Fruit fly (Drosophila melanogaster) whole organism, embryonic: ENCODE data around the gene CG13675.
A peak's percentile ranks its signal among the peaks of the same experiment; 100 is the strongest.

Source experiments
- Ada2b ChIP-seq: fragments of 200-800 bp; sonication (Bioruptor generic); IDR thresholded peaks from 2 replicates; pipeline ENCODE4 v1.3.6; 2022; ENCODE audit warnings: missing biosample characterization, missing genetic modification characterization
- BEAF-32 ChIP-seq: fragments of 200-800 bp; sonication (Bioruptor generic); optimal IDR thresholded peaks from 3 replicates; lab custom pipeline; 2017; ENCODE audit warnings: missing biosample characterization, missing genetic modification characterization, mild to moderate bottlenecking, moderate library complexity, missing genetic modification reagents
- Blimp-1 ChIP-seq: fragments of 200-800 bp; sonication (Bioruptor generic); optimal IDR thresholded peaks from 3 replicates; lab custom pipeline; 2018; ENCODE audit warnings: missing biosample characterization, missing genetic modification characterization, mild to moderate bottlenecking, moderate library complexity, missing genetic modification reagents
- CG10321 ChIP-seq: fragments of 200-800 bp; sonication (Bioruptor generic); IDR thresholded peaks from 2 replicates; pipeline ENCODE4 v1.3.6; 2022; ENCODE audit warnings: missing biosample characterization, missing genetic modification characterization
- CG10543 ChIP-seq: fragments of 200-800 bp; sonication (Bioruptor generic); optimal IDR thresholded peaks from 3 replicates; lab custom pipeline; 2017; ENCODE audit warnings: missing biosample characterization, mild to moderate bottlenecking, missing genetic modification characterization, moderate library complexity
- CG11456 ChIP-seq: fragments of 200-800 bp; sonication (Bioruptor generic); IDR thresholded peaks from 3 replicates; pipeline ENCODE4 v1.3.6; 2022; ENCODE audit warnings: missing biosample characterization, missing genetic modification characterization
- CG1233 ChIP-seq: fragments of 200-800 bp; sonication (Bioruptor generic); optimal IDR thresholded peaks from 4 replicates; lab custom pipeline; 2018; ENCODE audit warnings: missing biosample characterization, mild to moderate bottlenecking, missing genetic modification characterization
- CG12942 ChIP-seq: fragments of 200-800 bp; sonication (Bioruptor generic); optimal IDR thresholded peaks from 3 replicates; lab custom pipeline; 2016; ENCODE audit warnings: missing biosample characterization, missing genetic modification characterization
- CG13287 ChIP-seq: fragments of 200-800 bp; sonication (Bioruptor generic); IDR thresholded peaks from 2 replicates; pipeline ENCODE4 v1.3.6; 2022; ENCODE audit warnings: missing biosample characterization, missing genetic modification characterization; ENCODE audit not compliant: partially characterized antibody
- CG14014 ChIP-seq: fragments of 200-800 bp; sonication (Bioruptor generic); IDR thresholded peaks from 2 replicates; pipeline ENCODE4 v1.3.6; 2022; ENCODE audit warnings: missing biosample characterization, missing genetic modification characterization
- CG14860 ChIP-seq: fragments of 200-800 bp; sonication (Bioruptor generic); IDR thresholded peaks from 3 replicates; pipeline ENCODE4 v1.3.6; 2022; ENCODE audit warnings: missing biosample characterization, missing genetic modification characterization; ENCODE audit not compliant: partially characterized antibody
- CG14965 ChIP-seq: fragments of 200-800 bp; sonication (Bioruptor generic); optimal IDR thresholded peaks from 2 replicates; lab custom pipeline; 2016; ENCODE audit warnings: missing biosample characterization, missing genetic modification characterization, borderline replicate concordance
- CG18262 ChIP-seq: fragments of 200-800 bp; optimal IDR thresholded peaks from 3 replicates; lab custom pipeline; 2019; ENCODE audit warnings: missing biosample characterization, mild to moderate bottlenecking, missing genetic modification characterization, moderate library complexity
- CG18619 ChIP-seq: fragments of 200-800 bp; sonication (Bioruptor generic); optimal IDR thresholded peaks from 3 replicates; lab custom pipeline; 2017; ENCODE audit warnings: missing biosample characterization, mild to moderate bottlenecking, missing genetic modification characterization
- CG4424 ChIP-seq: fragments of 200-800 bp; sonication (Bioruptor generic); optimal IDR thresholded peaks from 3 replicates; lab custom pipeline; 2016; ENCODE audit warnings: missing biosample characterization, missing genetic modification characterization
- CG7372 ChIP-seq: fragments of 200-800 bp; sonication (Bioruptor generic); IDR thresholded peaks from 2 replicates; pipeline ENCODE4 v1.3.6; 2022; ENCODE audit warnings: missing biosample characterization, missing genetic modification characterization
- CG9215 ChIP-seq: fragments of 200-800 bp; sonication (Bioruptor generic); IDR thresholded peaks from 2 replicates; pipeline ENCODE4 v1.3.6; 2022; ENCODE audit warnings: missing biosample characterization, missing genetic modification characterization
- CG9437 ChIP-seq: fragments of 200-800 bp; sonication (Bioruptor generic); optimal IDR thresholded peaks from 2 replicates; lab custom pipeline; 2018; ENCODE audit warnings: missing biosample characterization, mild to moderate bottlenecking, missing genetic modification characterization
- Dad ChIP-seq: fragments of 200-800 bp; sonication (Bioruptor generic); optimal IDR thresholded peaks from 3 replicates; lab custom pipeline; 2016; ENCODE audit warnings: missing biosample characterization, missing genetic modification characterization
- Dll ChIP-seq: fragments of 200-800 bp; sonication (Bioruptor generic); IDR thresholded peaks from 4 replicates; pipeline ENCODE4 v1.3.6; 2022; ENCODE audit warnings: missing biosample characterization, missing genetic modification characterization; ENCODE audit not compliant: partially characterized antibody
- Eip74EF ChIP-seq, 2 experiments: fragments of 200-800 bp in 1 of 2; fragments of >200 bp in 1 of 2; sonication (Bioruptor generic) in 1 of 2; optimal IDR thresholded peaks; 2 replicates each; lab custom pipeline; 2017 to 2019; ENCODE audit warnings: missing biosample characterization in 2 of 2, missing genetic modification characterization in 2 of 2, mild to moderate bottlenecking in 1 of 2, moderate library complexity in 1 of 2
- Ets65A ChIP-seq: fragments of 200-800 bp; sonication (Bioruptor generic); peaks from one replicate; lab custom pipeline; 2016; ENCODE audit warnings: missing biosample characterization, missing genetic modification characterization
- Meics ChIP-seq: fragments of 200-800 bp; sonication (Bioruptor generic); optimal IDR thresholded peaks from 2 replicates; lab custom pipeline; 2017; ENCODE audit warnings: missing biosample characterization, mild to moderate bottlenecking, missing genetic modification characterization
- Sox102F ChIP-seq: fragments of 200-800 bp; sonication (Bioruptor generic); optimal IDR thresholded peaks from 2 replicates; lab custom pipeline; 2018; ENCODE audit warnings: missing biosample characterization, mild to moderate bottlenecking, missing genetic modification characterization, moderate library complexity
- Usf ChIP-seq: fragments of 200-800 bp; sonication (Bioruptor generic); optimal IDR thresholded peaks from 2 replicates; lab custom pipeline; 2017; ENCODE audit warnings: missing genotype, missing biosample characterization, missing genetic modification characterization
- bbx ChIP-seq: fragments of 200-800 bp; sonication (Bioruptor generic); IDR thresholded peaks from 2 replicates; pipeline ENCODE4 v1.3.6; 2022; ENCODE audit warnings: missing biosample characterization, missing genetic modification characterization; ENCODE audit not compliant: partially characterized antibody
- bsh ChIP-seq, 2 experiments: fragments of 200-800 bp; sonication (Bioruptor generic); optimal IDR thresholded peaks; 2 replicates each; lab custom pipeline; 2017 to 2018; ENCODE audit warnings: mild to moderate bottlenecking in 2 of 2, missing biosample characterization in 2 of 2, missing genetic modification characterization in 2 of 2, moderate library complexity in 1 of 2
- chm ChIP-seq: fragments of 200-800 bp; sonication (Bioruptor generic); IDR thresholded peaks from 2 replicates; pipeline ENCODE4 v1.3.6; 2022; ENCODE audit warnings: missing biosample characterization, missing genetic modification characterization
- chn ChIP-seq: fragments of 200-800 bp; sonication (Bioruptor generic); optimal IDR thresholded peaks from 2 replicates; lab custom pipeline; 2016; ENCODE audit warnings: missing biosample characterization, missing genetic modification characterization
- croc ChIP-seq: fragments of 200-800 bp; sonication (Bioruptor generic); conservative IDR thresholded peaks from 3 replicates; pipeline ENCODE4 v1.3.6; 2022; ENCODE audit warnings: missing biosample characterization, missing genetic modification characterization
- grau ChIP-seq: fragments of 200-800 bp; optimal IDR thresholded peaks from 3 replicates; lab custom pipeline; 2019; ENCODE audit warnings: missing biosample characterization, mild to moderate bottlenecking, missing genetic modification characterization, moderate library complexity
- lmd ChIP-seq: fragments of 200-800 bp; sonication (Bioruptor generic); IDR thresholded peaks from 2 replicates; pipeline ENCODE4 v1.3.6; 2022; ENCODE audit warnings: missing biosample characterization, missing genetic modification characterization
- onecut ChIP-seq: fragments of 200-800 bp; sonication (Bioruptor generic); IDR thresholded peaks from 2 replicates; pipeline ENCODE4 v1.3.6; 2022; ENCODE audit warnings: missing biosample characterization, missing genetic modification characterization
- peb ChIP-seq: fragments of 200-800 bp; sonication (Bioruptor generic); IDR thresholded peaks from 2 replicates; pipeline ENCODE4 v1.3.6; 2022; ENCODE audit warnings: missing biosample characterization, missing genetic modification characterization
- tll ChIP-seq, 2 experiments: fragments of 200-800 bp in 1 of 2; fragments of >200 bp in 1 of 2; sonication (Bioruptor generic) in 1 of 2; optimal IDR thresholded peaks; 2 replicates each; lab custom pipeline; 2017 to 2019; ENCODE audit warnings: missing biosample characterization in 2 of 2, missing genetic modification characterization in 2 of 2, mild to moderate bottlenecking in 1 of 2, moderate library complexity in 1 of 2
- unc-4 ChIP-seq: fragments of 200-800 bp; sonication (Bioruptor generic); IDR thresholded peaks from 2 replicates; pipeline ENCODE4 v1.3.6; 2022; ENCODE audit warnings: missing biosample characterization, missing genetic modification characterization; ENCODE audit not compliant: partially characterized antibody
- vnd ChIP-seq: fragments of 200-800 bp; sonication (Bioruptor generic); IDR thresholded peaks from 3 replicates; pipeline ENCODE4 v1.3.6; 2022; ENCODE audit warnings: missing biosample characterization, missing genetic modification characterization; ENCODE audit not compliant: partially characterized antibody
- wek ChIP-seq: fragments of 200-800 bp; sonication (Bioruptor generic); optimal IDR thresholded peaks from 3 replicates; lab custom pipeline; 2018; ENCODE audit warnings: missing biosample characterization, mild to moderate bottlenecking, missing genetic modification characterization, moderate library complexity
- zfh1 ChIP-seq: fragments of 200-800 bp; sonication (Bioruptor generic); IDR thresholded peaks from 3 replicates; pipeline ENCODE4 v1.3.6; 2022; ENCODE audit warnings: missing biosample characterization, missing genetic modification characterization

Gene CG13675

dm6 chr3L:8151727-8152199 lies 13.6 kb downstream of the CG13675 start, which contains the start of gene CG13676 (continued):
- no peak for TF ChIP-seq CG11456
- no peak for TF ChIP-seq CG14965 (GFP tag; lab: Kevin White, UChicago)
- TF ChIP-seq bsh (GFP tag; optimal IDR thresholded peaks at IDR 0.05; lab: Kevin White, UChicago), result no peak
- TF ChIP-seq Meics (GFP tag; lab: Kevin White, UChicago), result no peak
- TF ChIP-seq grau (tag; lab: Kevin White, UChicago), result no peak
- TF ChIP-seq CG14014 (GFP tag; lab: Robert Waterston, UW), result no peak
- TF ChIP-seq tll (GFP tag; optimal IDR thresholded peaks at IDR 0.05; lab: Kevin White, UChicago), result no peak
- TF ChIP-seq CG10321 (GFP tag; lab: Robert Waterston, UW), result no peak
- TF ChIP-seq bbx, result no peak
- no peak for TF ChIP-seq CG12942 (GFP tag; lab: Kevin White, UChicago)
- no peak for TF ChIP-seq CG9215 (GFP tag; lab: Robert Waterston, UW)
- no peak for TF ChIP-seq CG9437 (GFP tag; lab: Kevin White, UChicago)
- TF ChIP-seq unc-4 (GFP tag; lab: Robert Waterston, UW), result 0 out of 2 replicates have a peak, but pooled peaks have one; percentile 26
- no peak for TF ChIP-seq wek (GFP tag; lab: Kevin White, UChicago)
- no peak for TF ChIP-seq CG7372 (GFP tag; lab: Robert Waterston, UW)
- TF ChIP-seq CG10543, result peak; percentile 40
- TF ChIP-seq BEAF-32 (GFP tag; lab: Kevin White, UChicago), result no peak
- no peak for TF ChIP-seq Dad (GFP tag; lab: Kevin White, UChicago)
- TF ChIP-seq CG1233, result no peak
- TF ChIP-seq Usf (GFP tag; lab: Kevin White, UChicago), result no peak
- TF ChIP-seq vnd (GFP tag; lab: Robert Waterston, UW), result no peak
- no peak for TF ChIP-seq lmd (GFP tag; lab: Robert Waterston, UW)
- TF ChIP-seq CG14860 (GFP tag; lab: Robert Waterston, UW), result no peak
- peak; percentile 36 for TF ChIP-seq CG13287 (GFP tag; lab: Robert Waterston, UW)
- TF ChIP-seq Dll (GFP tag; lab: Robert Waterston, UW), result 0 out of 4 replicates have a peak, but pooled peaks have one; percentile 16
- TF ChIP-seq CG4424, result no peak
- TF ChIP-seq croc (GFP tag; lab: Robert Waterston, UW), result no peak
- no peak for TF ChIP-seq Ada2b (GFP tag; lab: Robert Waterston, UW)
- no peak for TF ChIP-seq Eip74EF (GFP tag; optimal IDR thresholded peaks at IDR 0.05; lab: Kevin White, UChicago)
- TF ChIP-seq, all 482 proteins: peak for 26

dm6 chr3L:8150812-8151211 lies 14.5 kb downstream of the CG13675 start:
- TF ChIP-seq Ets65A (GFP tag; lab: Kevin White, UChicago) (peak; percentile 26), Sox102F (peak; percentile 3), zfh1 (GFP tag; lab: Robert Waterston, UW) (no peak)

- TF ChIP-seq CG18262 (no peak), onecut (no peak), CG18619 (GFP tag; lab: Kevin White, UChicago) (no peak), chn (GFP tag; lab: Kevin White, UChicago) (no peak), Blimp-1 (GFP tag; lab: Kevin White, UChicago) (peak; percentile 51), chm (GFP tag; lab: Robert Waterston, UW) (no peak), peb (GFP tag; lab: Robert Waterston, UW) (no peak)
These were observed 15.0 kb downstream of the CG13675 start for dm6 chr3L:8150284-8150683.
